Fruit fly (Drosophila melanogaster) whole organism, embryonic: ENCODE measurements around the gene Cpr78Ca.

Experiments used
- CG10462 ChIP-seq: fragments of 200-800 bp; sonication (Bioruptor generic); optimal IDR thresholded peaks from 2 replicates; lab custom pipeline; 2016; ENCODE audit warnings: missing biosample characterization, missing genetic modification characterization
- CG13123 ChIP-seq: fragments of 200-800 bp; sonication (Bioruptor generic); optimal IDR thresholded peaks from 2 replicates; lab custom pipeline; 2016; ENCODE audit warnings: missing biosample characterization, missing genetic modification characterization
- Dfd ChIP-seq, 2 experiments: fragments of >200 bp; optimal IDR thresholded peaks; 2 replicates each; lab custom pipeline; 2017; ENCODE audit warnings: missing biosample characterization in 2 of 2, missing genetic modification characterization in 2 of 2
- lola ChIP-seq, 3 experiments: fragments of >200 bp in 2 of 3; fragments of 200-800 bp in 1 of 3; sonication (Bioruptor generic) in 1 of 3; optimal IDR thresholded peaks; 2 replicates each; lab custom pipeline; 2017 to 2019; ENCODE audit warnings: missing biosample characterization in 3 of 3, missing genetic modification characterization in 3 of 3, mild to moderate bottlenecking in 1 of 3, moderate library complexity in 1 of 3
- psq ChIP-seq: fragments of 200-800 bp; sonication (Bioruptor generic); optimal IDR thresholded peaks from 2 replicates; lab custom pipeline; 2017; ENCODE audit warnings: missing biosample characterization, missing genetic modification characterization

DNA sequence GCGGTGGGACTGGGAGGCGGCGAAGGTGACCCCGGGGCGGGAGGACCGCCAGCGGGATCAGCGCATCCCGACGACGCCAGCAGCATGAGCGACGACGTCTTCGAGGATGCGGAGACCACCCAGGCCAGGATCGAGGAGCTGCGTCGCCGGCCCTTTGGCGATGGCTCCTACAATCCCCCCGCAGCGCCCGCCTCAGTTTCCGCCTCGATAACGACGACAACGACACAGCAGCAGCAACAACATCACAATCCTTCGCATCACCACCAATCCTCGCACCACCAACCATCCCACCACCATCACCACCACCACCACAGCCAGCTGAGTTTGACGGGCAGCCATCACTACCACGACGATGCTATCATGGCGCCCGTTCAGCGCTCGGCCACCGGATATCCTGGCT lies 27.4 kb upstream of the Cpr78Ca start:
- TF ChIP-seq lola (GFP tag; optimal IDR thresholded peaks at IDR 0.05; lab: Kevin White, UChicago) (no peak), CG10462 (GFP tag; lab: Kevin White, UChicago) (no peak), psq (GFP tag; lab: Kevin White, UChicago) (no peak), CG13123 (no peak), Dfd (GFP tag; optimal IDR thresholded peaks at IDR 0.05; lab: Kevin White, UChicago) (no peak)
